Worm (Caenorhabditis elegans) whole organism, L3 larva: Measurements from ENCODE around the gene tofu-6.

Source experiments
- aly-2 ChIP-seq: fragments of 150-350 bp; optimal IDR thresholded peaks from 2 replicates; lab custom pipeline; 2014; ENCODE audit warnings: missing biosample characterization, missing genetic modification characterization
- nhr-237 ChIP-seq: fragments of 150-350 bp; optimal IDR thresholded peaks from 2 replicates; lab custom pipeline; 2014; ENCODE audit warnings: missing biosample characterization, missing genetic modification characterization
- nhr-25 ChIP-seq: sonication (generic microtip); optimal IDR thresholded peaks from 2 replicates; lab custom pipeline; 2017; ENCODE audit warnings: missing biosample characterization, missing genetic modification characterization

DNA sequence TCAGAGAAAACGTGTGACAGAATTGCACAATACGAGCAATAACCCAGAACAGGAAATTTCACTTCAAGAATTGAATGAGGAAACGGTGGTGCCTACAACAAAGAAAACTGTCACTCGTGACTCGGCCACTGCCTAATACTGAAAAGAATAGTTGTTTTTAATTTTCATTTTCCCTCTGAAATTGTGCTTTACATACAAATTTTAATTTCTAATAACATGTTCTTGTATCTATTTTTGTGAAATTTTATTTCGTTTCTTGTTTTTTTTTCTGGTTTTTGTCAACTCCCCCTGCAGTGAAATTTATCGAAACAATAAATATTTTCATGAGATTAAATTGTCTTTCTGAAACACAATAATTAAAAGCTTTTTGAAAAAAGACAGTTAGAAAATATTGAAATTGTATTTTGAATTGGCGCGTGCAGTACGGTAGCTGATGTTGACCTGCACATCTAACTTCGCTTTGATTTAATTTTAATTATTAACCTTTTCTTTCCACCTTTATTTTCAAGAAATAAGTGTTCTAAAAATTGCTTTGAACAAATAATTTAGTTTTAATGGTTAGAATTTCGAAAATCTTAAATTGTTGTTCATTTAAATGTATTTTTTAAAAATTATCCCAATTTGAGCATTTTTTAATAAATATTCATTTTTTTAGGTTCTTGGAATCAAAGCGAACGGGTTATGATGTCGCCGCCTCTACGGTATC is 34.8 kb downstream of the tofu-6 start, which contains the start of gene daz-1:
- no peak for TF ChIP-seq nhr-25 (tag; lab: Kevin White, UChicago)
- TF ChIP-seq nhr-237 (tag; lab: Kevin White, UChicago), result no peak
- TF ChIP-seq aly-2 (tag; lab: Kevin White, UChicago), result no peak
